Fruit fly (Drosophila melanogaster) whole organism: ENCODE results near the gene ph-d.

Source experiments
- CG8478 ChIP-seq: fragments of >200 bp; optimal IDR thresholded peaks from 2 replicates; lab custom pipeline; 2018; ENCODE audit warnings: inconsistent platforms
- psq ChIP-seq: fragments of >200 bp; optimal IDR thresholded peaks from 2 replicates; lab custom pipeline; 2017
- usp ChIP-seq: fragments of >200 bp; optimal IDR thresholded peaks from 2 replicates; lab custom pipeline; 2017; ENCODE audit warnings: missing biosample characterization, missing genetic modification characterization, mixed read lengths

DNA sequence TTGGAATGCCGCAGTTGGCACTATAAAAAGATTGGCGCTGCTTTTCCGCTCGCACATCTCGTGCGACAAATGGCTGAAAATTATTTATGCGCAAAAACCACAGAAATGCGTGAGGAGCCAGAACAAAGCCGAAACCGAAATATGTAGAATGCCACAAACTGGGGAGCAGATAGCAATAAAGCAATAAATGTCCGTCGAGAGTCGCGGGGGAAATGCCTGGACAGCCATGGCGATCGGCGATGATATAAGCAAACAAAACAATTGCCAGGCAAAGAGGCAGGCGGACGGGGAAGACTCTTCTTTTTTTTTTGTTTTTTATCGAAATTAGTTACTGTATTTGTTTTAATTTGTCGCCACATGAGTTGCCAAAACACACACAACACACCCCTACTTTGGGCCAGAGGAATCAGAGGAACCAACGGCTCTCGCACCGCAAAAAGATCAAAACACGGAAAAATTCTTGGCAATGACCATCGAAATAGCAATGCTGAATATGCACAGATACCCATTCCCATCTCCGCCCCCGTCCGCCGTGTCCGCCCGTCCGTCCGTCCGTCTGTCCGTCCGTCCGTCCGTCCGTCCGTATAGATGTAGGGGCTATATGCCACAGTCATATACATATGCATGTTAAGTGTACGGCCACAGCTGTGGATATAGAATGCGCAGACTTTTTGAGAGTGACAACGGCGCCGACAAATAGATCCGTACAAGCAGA is 45.6 kb upstream of the ph-d start:
- TF ChIP-seq psq (no peak), usp (no peak), CG8478 (no peak)
